Worm (Caenorhabditis elegans): ENCODE data around the gene str-30.

- TF ChIP-seq him-1 (tag; optimal IDR thresholded peaks at IDR 0.05) = no peak
- no peak for TF ChIP-seq dao-5 (tag; optimal IDR thresholded peaks at IDR 0.05)
- TF ChIP-seq W03F9.2 (tag; optimal IDR thresholded peaks at IDR 0.05) = no peak
Observed at ce11 chrV:3714750-3715149, 10.1 kb upstream of the str-30 start.

All from whole organism, L4/young adult.